Fruit fly (Drosophila melanogaster): ENCODE measurements around the gene nau.

DNA sequence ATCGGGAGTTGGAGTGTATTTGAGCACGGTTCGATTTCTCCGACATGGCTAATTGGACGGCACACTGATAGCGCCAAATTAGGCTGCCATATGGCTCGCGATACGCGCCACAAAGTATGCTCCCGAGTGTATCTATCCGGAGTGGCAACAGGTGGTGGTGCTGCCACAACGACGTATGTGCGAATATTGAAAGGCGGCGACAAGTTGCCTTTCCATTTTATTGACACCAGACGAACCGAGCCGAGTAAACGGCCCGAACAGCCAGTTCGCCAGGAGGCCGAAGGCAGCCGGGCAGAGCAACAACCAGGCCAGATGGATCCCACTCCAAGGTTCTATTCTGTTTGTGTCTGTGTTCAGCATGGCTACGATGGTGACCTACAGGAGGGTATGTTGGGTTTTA is 19.3 kb downstream of the nau start, which contains the start of gene prt:
- TF ChIP-seq pan (optimal IDR thresholded peaks at IDR 0.05) (no peak), CG8478 (optimal IDR thresholded peaks at IDR 0.05) (no peak), psq (optimal IDR thresholded peaks at IDR 0.05) (no peak), usp (GFP tag; optimal IDR thresholded peaks at IDR 0.05) (no peak), Dll (optimal IDR thresholded peaks at IDR 0.05) (no peak), EcR (GFP tag; optimal IDR thresholded peaks at IDR 0.05) (no peak)

Data from whole organism.